Fruit fly (Drosophila melanogaster): Measurements from ENCODE around the gene CCT6.

The CCT6 gene

dm6 chrX:15762723-15763122 is 16.3 kb downstream of the CCT6 start, which contains the start of gene Polr3A (continued):
- TF ChIP-seq CG11723 (GFP tag; optimal IDR thresholded peaks at IDR 0.05), result no peak
- no peak for TF ChIP-seq jumu (GFP tag; optimal IDR thresholded peaks at IDR 0.05)
- no peak for TF ChIP-seq CG2120 (GFP tag; optimal IDR thresholded peaks at IDR 0.05)
- TF ChIP-seq CG9437 (GFP tag; optimal IDR thresholded peaks at IDR 0.05), result peak; percentile 41
- TF ChIP-seq vvl (GFP tag; IDR thresholded peaks at IDR 0.05), result no peak
- TF ChIP-seq CG30020 (tag; optimal IDR thresholded peaks at IDR 0.05), result peak; percentile 62
- TF ChIP-seq CG34376 (GFP tag; optimal IDR thresholded peaks at IDR 0.05), result no peak
- TF ChIP-seq caup (GFP tag; optimal IDR thresholded peaks at IDR 0.05; ENCODE audit: severe bottlenecking), result no peak
- TF ChIP-seq gsb-n (tag; optimal IDR thresholded peaks at IDR 0.05), result no peak
- no peak for TF ChIP-seq wdn (GFP tag; IDR thresholded peaks at IDR 0.05)
- TF ChIP-seq CG34422 (GFP tag; IDR thresholded peaks at IDR 0.05), result peak; percentile 36; the same call in 1 of the 3 replicates
- no peak for TF ChIP-seq Blimp-1 (GFP tag; optimal IDR thresholded peaks at IDR 0.05)
- no peak for TF ChIP-seq Hmr (GFP tag; optimal IDR thresholded peaks at IDR 0.05)
- no peak for TF ChIP-seq repo (GFP tag; optimal IDR thresholded peaks at IDR 0.05)
- no peak for TF ChIP-seq Max (GFP tag; optimal IDR thresholded peaks at IDR 0.05)
- TF ChIP-seq Hr51 (GFP tag; optimal IDR thresholded peaks at IDR 0.05), result no peak
- TF ChIP-seq Ssrp (tag; optimal IDR thresholded peaks at IDR 0.05), result no peak
- peak; percentile 75 for TF ChIP-seq CG13287 (GFP tag; IDR thresholded peaks at IDR 0.05; ENCODE audit: partially characterized antibody)
- no peak for TF ChIP-seq PHDP (tag; optimal IDR thresholded peaks at IDR 0.05)
- TF ChIP-seq exex (tag; optimal IDR thresholded peaks at IDR 0.05), result no peak
- TF ChIP-seq CG11695 (GFP tag; IDR thresholded peaks at IDR 0.05), result no peak
- peak; percentile 78 for TF ChIP-seq E2f2 (GFP tag; IDR thresholded peaks at IDR 0.05)
- no peak for TF ChIP-seq CG17328 (GFP tag; IDR thresholded peaks at IDR 0.05)
- TF ChIP-seq mld (GFP tag; IDR thresholded peaks at IDR 0.05; ENCODE audit: partially characterized antibody), result 0 out of 3 replicates have a peak, but pooled peaks have one; percentile 18
- TF ChIP-seq CG3847 (GFP tag; IDR thresholded peaks at IDR 0.05), result no peak
- TF ChIP-seq seq (GFP tag; IDR thresholded peaks at IDR 0.05), result no peak
- peak; percentile 29 for TF ChIP-seq CG4617 (GFP tag; optimal IDR thresholded peaks at IDR 0.05; ENCODE audit: borderline replicate concordance)
- no peak for TF ChIP-seq bsh (GFP tag; optimal IDR thresholded peaks at IDR 0.05)
- TF ChIP-seq HHEX (GFP tag; optimal IDR thresholded peaks at IDR 0.05), result no peak
- no peak for TF ChIP-seq Hr3 (GFP tag; optimal IDR thresholded peaks at IDR 0.05)
- TF ChIP-seq CG31441 (GFP tag; IDR thresholded peaks at IDR 0.05), result no peak
- TF ChIP-seq MTF-1 (GFP tag; optimal IDR thresholded peaks at IDR 0.05; ENCODE audit: borderline replicate concordance), result no peak
- TF ChIP-seq CG7745 (tag; optimal IDR thresholded peaks at IDR 0.05), result no peak
- TF ChIP-seq CG32532 (GFP tag; IDR thresholded peaks at IDR 0.05), result no peak
- TF ChIP-seq row (GFP tag; IDR thresholded peaks at IDR 0.05), result peak; percentile 7; the same call in 1 of the 3 replicates
- TF ChIP-seq CG14710 (tag; optimal IDR thresholded peaks at IDR 0.05), result peak; percentile 88
- no peak for TF ChIP-seq hkb (optimal IDR thresholded peaks at IDR 0.05)
- TF ChIP-seq hkb (GFP tag; IDR thresholded peaks at IDR 0.05), result no peak
- no peak for TF ChIP-seq wek (GFP tag; optimal IDR thresholded peaks at IDR 0.05)
- no peak for TF ChIP-seq CG7786 (GFP tag; optimal IDR thresholded peaks at IDR 0.05)
- peak; percentile 42; the same call in 1 of the 3 replicates for TF ChIP-seq CG14860 (GFP tag; IDR thresholded peaks at IDR 0.05; ENCODE audit: partially characterized antibody)
- TF ChIP-seq BEAF-32 (GFP tag; optimal IDR thresholded peaks at IDR 0.05), result peak; percentile 66
- no peak for TF ChIP-seq CG14050 (GFP tag; IDR thresholded peaks at IDR 0.05)
- no peak for TF ChIP-seq ken (GFP tag; IDR thresholded peaks at IDR 0.05)
- no peak for TF ChIP-seq p53 (GFP tag; optimal IDR thresholded peaks at IDR 0.05)
- TF ChIP-seq CG30403 (GFP tag; optimal IDR thresholded peaks at IDR 0.05), result no peak
- no peak for TF ChIP-seq danr (GFP tag; IDR thresholded peaks at IDR 0.05)
- TF ChIP-seq CG13624 (GFP tag; optimal IDR thresholded peaks at IDR 0.05), result no peak
- no peak for TF ChIP-seq lab (GFP tag; optimal IDR thresholded peaks at IDR 0.05)
- TF ChIP-seq HLH3B (GFP tag; IDR thresholded peaks at IDR 0.05), result no peak
- no peak for TF ChIP-seq ab (GFP tag; optimal IDR thresholded peaks at IDR 0.05)

All from whole organism, embryonic.